Fruit fly (Drosophila melanogaster): ENCODE measurements around the gene Secp43.

- no peak for TF ChIP-seq CG10348 (GFP tag; IDR thresholded peaks at IDR 0.05)
- TF ChIP-seq D1 (tag; optimal IDR thresholded peaks at IDR 0.05) = no peak
- no peak for TF ChIP-seq CG8159 (tag; optimal IDR thresholded peaks at IDR 0.05)
- TF ChIP-seq gl (tag; optimal IDR thresholded peaks at IDR 0.05) = no peak
- no peak for TF ChIP-seq fd96Ca (GFP tag; IDR thresholded peaks at IDR 0.05)
Observed at dm6 chr2L:4410855-4411254, 43.4 kb downstream of the Secp43 start, which contains the start of gene CG43055.
